Worm (Caenorhabditis elegans) whole organism, young adult: ENCODE data around the gene pak-1.

Experiments
- B0019.2 ChIP-seq: fragments of 200-800 bp; sonication (Bioruptor generic); conservative IDR thresholded peaks from 2 replicates; pipeline ENCODE4 v1.3.6; 2022; ENCODE audit warnings: missing genetic modification reagents, missing genetic modification characterization, missing compliant biosample characterization
- B0035.1 ChIP-seq: sonication (generic microtip); optimal IDR thresholded peaks from 2 replicates; lab custom pipeline; 2016; ENCODE audit warnings: missing genetic modification characterization, mild to moderate bottlenecking, missing compliant biosample characterization, missing genotype, missing genetic modification reagents
- C17E4.6 ChIP-seq: fragments of 200-800 bp; sonication (Bioruptor generic); IDR thresholded peaks from 2 replicates; pipeline ENCODE4 v1.3.6; 2022; ENCODE audit warnings: missing genetic modification reagents, missing genetic modification characterization, missing compliant biosample characterization
- F10E7.11 ChIP-seq: sonication (generic microtip); optimal IDR thresholded peaks from 2 replicates; lab custom pipeline; 2017; ENCODE audit warnings: mild to moderate bottlenecking, missing genetic modification characterization, moderate library complexity, missing compliant biosample characterization
- F33H1.4 ChIP-seq: fragments of 200-800 bp; sonication (Bioruptor generic); IDR thresholded peaks from 2 replicates; pipeline ENCODE4 v1.3.6; 2022; ENCODE audit warnings: missing genetic modification reagents, missing genetic modification characterization, missing compliant biosample characterization
- F37B4.10 ChIP-seq: fragments of 200-800 bp; sonication (Bioruptor generic); IDR thresholded peaks from 2 replicates; pipeline ENCODE4 v1.3.6; 2022; ENCODE audit warnings: missing genetic modification characterization, missing compliant biosample characterization
- F39B2.1 ChIP-seq: fragments of 200-800 bp; sonication (Bioruptor generic); IDR thresholded peaks from 2 replicates; pipeline ENCODE4 v1.3.6; 2022; ENCODE audit warnings: missing genetic modification reagents, missing genetic modification characterization, missing compliant biosample characterization
- K11D2.4 ChIP-seq: fragments of 200-800 bp; sonication (Bioruptor generic); IDR thresholded peaks from 2 replicates; pipeline ENCODE4 v1.3.6; 2022; ENCODE audit warnings: missing genetic modification reagents, missing genetic modification characterization, missing compliant biosample characterization
- K12H6.12 ChIP-seq: fragments of 200-800 bp; sonication (Bioruptor generic); optimal IDR thresholded peaks from 2 replicates; lab custom pipeline; 2018; ENCODE audit warnings: mild to moderate bottlenecking, missing genetic modification characterization, missing compliant biosample characterization
- T26A5.8 ChIP-seq: sonication (generic microtip); optimal IDR thresholded peaks from 2 replicates; lab custom pipeline; 2016; ENCODE audit warnings: missing genetic modification characterization, missing compliant biosample characterization
- Y95B8A.8 ChIP-seq: fragments of 200-800 bp; sonication (Bioruptor generic); IDR thresholded peaks from 2 replicates; pipeline ENCODE4 v1.3.6; 2022; ENCODE audit warnings: missing genetic modification reagents, missing genetic modification characterization, missing compliant biosample characterization
- ZK185.1 ChIP-seq: sonication (generic microtip); optimal IDR thresholded peaks from 2 replicates; lab custom pipeline; 2016; ENCODE audit warnings: mild to moderate bottlenecking, missing genetic modification characterization, missing compliant biosample characterization; ENCODE audit not compliant: poor library complexity, severe bottlenecking
- ama-1 ChIP-seq, 3 experiments: fragments of 150-350 bp in 1 of 3; sonication (generic microtip) in 2 of 3; optimal IDR thresholded peaks; 2 replicates each; lab custom pipeline; 2014 to 2018; ENCODE audit warnings: missing biosample characterization in 2 of 3, missing genetic modification characterization in 2 of 3, missing genetic modification reagents in 2 of 3
- attf-5 ChIP-seq: fragments of 200-800 bp; sonication (Bioruptor generic); optimal IDR thresholded peaks from 2 replicates; lab custom pipeline; 2018; ENCODE audit warnings: mild to moderate bottlenecking, missing genetic modification characterization, missing compliant biosample characterization
- bed-1 ChIP-seq: fragments of 200-800 bp; sonication (Bioruptor generic); IDR thresholded peaks from 2 replicates; pipeline ENCODE4 v1.3.6; 2022; ENCODE audit warnings: missing genetic modification reagents, missing genetic modification characterization, missing compliant biosample characterization
- ccch-3 ChIP-seq: fragments of 200-800 bp; sonication (Bioruptor generic); optimal IDR thresholded peaks from 2 replicates; lab custom pipeline; 2018; ENCODE audit warnings: mild to moderate bottlenecking, missing genetic modification characterization, missing compliant biosample characterization
- ceh-27 ChIP-seq: fragments of 200-800 bp; sonication (Bioruptor generic); optimal IDR thresholded peaks from 2 replicates; lab custom pipeline; 2018; ENCODE audit warnings: mild to moderate bottlenecking, missing genetic modification characterization, moderate library complexity, missing compliant biosample characterization
- ceh-40 ChIP-seq: fragments of 200-800 bp; sonication (Bioruptor generic); IDR thresholded peaks from 2 replicates; pipeline ENCODE4 v1.3.6; 2022; ENCODE audit warnings: missing genetic modification characterization, missing compliant biosample characterization
- chd-7 ChIP-seq: sonication (generic microtip); optimal IDR thresholded peaks from 2 replicates; lab custom pipeline; 2016; ENCODE audit warnings: mild to moderate bottlenecking, missing genetic modification characterization, moderate library complexity, missing compliant biosample characterization
- die-1 ChIP-seq: sonication (generic microtip); optimal IDR thresholded peaks from 2 replicates; lab custom pipeline; 2016; ENCODE audit warnings: missing genotype, mild to moderate bottlenecking, missing genetic modification characterization, missing compliant biosample characterization
- dox-1 ChIP-seq: fragments of 200-800 bp; sonication (Bioruptor generic); IDR thresholded peaks from 2 replicates; pipeline ENCODE4 v1.3.6; 2022; ENCODE audit warnings: missing genetic modification reagents, missing genetic modification characterization, missing compliant biosample characterization
- dpl-1 ChIP-seq: fragments of 150-350 bp; optimal IDR thresholded peaks from 2 replicates; lab custom pipeline; 2014; ENCODE audit warnings: missing biosample characterization, missing genetic modification reagents, missing genetic modification characterization
- egrh-3 ChIP-seq: fragments of 200-800 bp; sonication (Bioruptor generic); IDR thresholded peaks from 2 replicates; pipeline ENCODE4 v1.3.6; 2022; ENCODE audit warnings: missing genetic modification reagents, missing genetic modification characterization, missing compliant biosample characterization
- ekl-4 ChIP-seq: fragments of 200-800 bp; sonication (Bioruptor generic); IDR thresholded peaks from 2 replicates; pipeline ENCODE4 v1.3.6; 2022; ENCODE audit warnings: missing genetic modification reagents, missing genetic modification characterization, missing compliant biosample characterization
- ets-4 ChIP-seq: fragments of 200-800 bp; sonication (Bioruptor generic); optimal IDR thresholded peaks from 2 replicates; lab custom pipeline; 2018; ENCODE audit warnings: mild to moderate bottlenecking, missing genetic modification characterization, missing compliant biosample characterization
- lag-1 ChIP-seq: fragments of 200-800 bp; sonication (Bioruptor generic); IDR thresholded peaks from 2 replicates; pipeline ENCODE4 v1.3.6; 2022; ENCODE audit warnings: missing genetic modification reagents, missing genetic modification characterization, missing compliant biosample characterization
- let-607 ChIP-seq, 2 experiments: fragments of 200-800 bp in 1 of 2; sonication (Bioruptor generic) in 1 of 2; sonication (generic microtip) in 1 of 2; optimal IDR thresholded peaks; 2 replicates each; lab custom pipeline; 2016 to 2018; ENCODE audit warnings: mild to moderate bottlenecking in 2 of 2, missing compliant biosample characterization in 2 of 2, missing genetic modification characterization in 2 of 2, moderate library complexity in 2 of 2, missing genotype in 1 of 2
- lin-26 ChIP-seq: fragments of 200-800 bp; sonication (Bioruptor generic); IDR thresholded peaks from 2 replicates; pipeline ENCODE4 v1.3.6; 2022; ENCODE audit warnings: missing genetic modification reagents, missing genetic modification characterization, missing compliant biosample characterization
- lin-35 ChIP-seq, 3 experiments: fragments of 150-350 bp in 2 of 3; sonication (generic microtip) in 1 of 3; optimal IDR thresholded peaks; 2 replicates each; lab custom pipeline; 2014 to 2018; ENCODE audit warnings: missing biosample characterization in 3 of 3, missing genetic modification characterization in 3 of 3, missing genetic modification reagents in 3 of 3
- lsl-1 ChIP-seq: fragments of 200-800 bp; sonication (Bioruptor generic); optimal IDR thresholded peaks from 2 replicates; lab custom pipeline; 2018; ENCODE audit warnings: mild to moderate bottlenecking, missing genetic modification characterization, moderate library complexity, missing compliant biosample characterization
- madf-8 ChIP-seq: fragments of 200-800 bp; sonication (Bioruptor generic); conservative IDR thresholded peaks from 2 replicates; pipeline ENCODE4 v1.3.6; 2022; ENCODE audit warnings: missing genetic modification reagents, missing genetic modification characterization, missing compliant biosample characterization
- mcd-1 ChIP-seq: fragments of 200-800 bp; sonication (Bioruptor generic); IDR thresholded peaks from 2 replicates; pipeline ENCODE4 v1.3.6; 2022; ENCODE audit warnings: missing genetic modification reagents, missing genetic modification characterization, missing compliant biosample characterization
- mes-4 ChIP-seq: sonication (generic microtip); optimal IDR thresholded peaks from 2 replicates; lab custom pipeline; 2016; ENCODE audit warnings: missing genotype, missing genetic modification characterization, missing compliant biosample characterization
- nhr-80 ChIP-seq: sonication (generic microtip); optimal IDR thresholded peaks from 2 replicates; lab custom pipeline; 2016; ENCODE audit warnings: missing genetic modification characterization, missing compliant biosample characterization
- nhr-90 ChIP-seq: sonication (generic microtip); optimal IDR thresholded peaks from 2 replicates; lab custom pipeline; 2016; ENCODE audit warnings: missing genotype, mild to moderate bottlenecking, missing genetic modification characterization, missing compliant biosample characterization
- pbrm-1 ChIP-seq: fragments of 200-800 bp; sonication (Bioruptor generic); IDR thresholded peaks from 2 replicates; pipeline ENCODE4 v1.3.6; 2022; ENCODE audit warnings: missing genetic modification reagents, missing genetic modification characterization, missing compliant biosample characterization
- rcor-1 ChIP-seq: fragments of 200-800 bp; sonication (Bioruptor generic); IDR thresholded peaks from 2 replicates; pipeline ENCODE4 v1.3.6; 2022; ENCODE audit warnings: missing genetic modification reagents, missing genetic modification characterization, missing compliant biosample characterization
- sea-2 ChIP-seq: fragments of 200-800 bp; sonication (Bioruptor generic); IDR thresholded peaks from 2 replicates; pipeline ENCODE4 v1.3.6; 2022; ENCODE audit warnings: missing genetic modification characterization, missing compliant biosample characterization
- snpc-1.1 ChIP-seq: sonication (generic microtip); optimal IDR thresholded peaks from 2 replicates; lab custom pipeline; 2017; ENCODE audit warnings: missing genetic modification characterization, mild to moderate bottlenecking, missing compliant biosample characterization, antibody characterized with exemption, moderate library complexity, missing genotype, missing genetic modification reagents; ENCODE audit not compliant: insufficient read depth
- snpc-4 ChIP-seq, 5 experiments: fragments of 150-350 bp in 1 of 5; sonication (generic microtip) in 4 of 5; optimal IDR thresholded peaks; 2 replicates each; lab custom pipeline; 2014 to 2018; ENCODE audit warnings: missing genetic modification characterization in 5 of 5, missing biosample characterization in 3 of 5, antibody characterized with exemption in 2 of 5, mild to moderate bottlenecking in 2 of 5, missing compliant biosample characterization in 2 of 5, missing genotype in 2 of 5, moderate library complexity in 2 of 5, missing genetic modification reagents in 1 of 5
- somi-1 ChIP-seq: fragments of 200-800 bp; sonication (Bioruptor generic); optimal IDR thresholded peaks from 2 replicates; lab custom pipeline; 2018; ENCODE audit warnings: mild to moderate bottlenecking, missing genetic modification characterization, missing compliant biosample characterization
- sptf-2 ChIP-seq: fragments of 200-800 bp; sonication (Bioruptor generic); optimal IDR thresholded peaks from 2 replicates; lab custom pipeline; 2018; ENCODE audit warnings: mild to moderate bottlenecking, missing genetic modification characterization, missing compliant biosample characterization
- tbx-9 ChIP-seq: sonication (generic microtip); optimal IDR thresholded peaks from 2 replicates; lab custom pipeline; 2016; ENCODE audit warnings: borderline replicate concordance, missing genetic modification characterization, inconsistent platforms, missing compliant biosample characterization
- ztf-18 ChIP-seq: sonication (generic microtip); optimal IDR thresholded peaks from 2 replicates; lab custom pipeline; 2016; ENCODE audit warnings: missing genotype, mild to moderate bottlenecking, missing genetic modification characterization, missing compliant biosample characterization
- ztf-25 ChIP-seq: fragments of 200-800 bp; sonication (Bioruptor generic); IDR thresholded peaks from 2 replicates; pipeline ENCODE4 v1.3.6; 2022; ENCODE audit warnings: missing genetic modification reagents, missing genetic modification characterization, missing compliant biosample characterization
- ztf-3 ChIP-seq: fragments of 200-800 bp; sonication (Bioruptor generic); optimal IDR thresholded peaks from 2 replicates; lab custom pipeline; 2018; ENCODE audit warnings: mild to moderate bottlenecking, missing genetic modification characterization, missing compliant biosample characterization

pak-1 gene

ce11 chrX:6091967-6092366 is 43.6 kb upstream of the pak-1 start, which contains the start of gene hsp-3 (continued):
- TF ChIP-seq sea-2 (GFP tag; lab: Robert Waterston, UW) (peak; percentile 84; the same call in 1 of the 2 replicates), C17E4.6 (peak; percentile 70; the same call in 1 of the 2 replicates), F33H1.4 (peak; percentile 13; the same call in 1 of the 2 replicates), ztf-25 (GFP tag; lab: Robert Waterston, UW) (no peak), attf-5 (peak; percentile 96), ccch-3 (GFP tag; lab: Kevin White, UChicago) (no peak), ekl-4 (GFP tag; lab: Robert Waterston, UW) (peak; percentile 95), F39B2.1 (GFP tag; lab: Robert Waterston, UW) (0 out of 2 replicates have a peak, but pooled peaks have one; percentile 42), mes-4 (tag; lab: Kevin White, UChicago) (no peak), let-607 (tag; optimal IDR thresholded peaks at IDR 0.05; lab: Kevin White, UChicago) (peak; percentile 100), lin-26 (GFP tag; lab: Robert Waterston, UW) (peak; percentile 90), dpl-1 (GFP tag; lab: Kevin White, UChicago) (no peak), egrh-3 (GFP tag; lab: Robert Waterston, UW) (peak; percentile 94), K12H6.12 (peak; percentile 98), ama-1 (optimal IDR thresholded peaks at IDR 0.05; lab: Kevin White, UChicago) (no peak), ama-1 (GFP tag; optimal IDR thresholded peaks at IDR 0.05; lab: Kevin White, UChicago) (no peak), nhr-90 (tag; lab: Kevin White, UChicago) (peak; percentile 97), ztf-3 (peak; percentile 85), ZK185.1 (tag; lab: Kevin White, UChicago) (peak; percentile 49), pbrm-1 (GFP tag; lab: Robert Waterston, UW) (peak; percentile 98), mcd-1 (GFP tag; lab: Robert Waterston, UW) (peak; percentile 92), tbx-9 (tag; lab: Kevin White, UChicago) (no peak), die-1 (tag; lab: Kevin White, UChicago) (peak; percentile 65), chd-7 (tag; lab: Kevin White, UChicago) (peak; percentile 96), F10E7.11 (tag; lab: Kevin White, UChicago) (no peak), lag-1 (GFP tag; lab: Robert Waterston, UW) (no peak), K11D2.4 (GFP tag; lab: Robert Waterston, UW) (peak; percentile 93), snpc-4 (GFP tag; optimal IDR thresholded peaks at IDR 0.05; lab: Kevin White, UChicago) (no peak), snpc-4 (tag; optimal IDR thresholded peaks at IDR 0.05; lab: Kevin White, UChicago) (peak in 3 of 4 experiments; percentile 60 to 82 (median 78)), B0019.2 (no peak), ceh-27 (GFP tag; lab: Kevin White, UChicago) (peak; percentile 98), madf-8 (no peak), bed-1 (GFP tag; lab: Robert Waterston, UW) (no peak), dox-1 (GFP tag; lab: Robert Waterston, UW) (peak; percentile 98), F37B4.10 (GFP tag; lab: Robert Waterston, UW) (peak; percentile 93; the same call in 1 of the 2 replicates), somi-1 (GFP tag; lab: Kevin White, UChicago) (peak; percentile 85), ceh-40 (0 out of 2 replicates have a peak, but pooled peaks have one; percentile 50), rcor-1 (peak; percentile 86), lsl-1 (GFP tag; lab: Kevin White, UChicago) (peak; percentile 13), snpc-1.1 (tag; lab: Kevin White, UChicago) (no peak), nhr-80 (peak; percentile 100), ztf-18 (peak; percentile 74), sptf-2 (GFP tag; lab: Kevin White, UChicago) (peak; percentile 51), B0035.1 (tag; lab: Kevin White, UChicago) (peak; percentile 78), lin-35 (GFP tag; optimal IDR thresholded peaks at IDR 0.05; lab: Kevin White, UChicago) (peak in 1 of 3 experiments; percentile 86), T26A5.8 (no peak), Y95B8A.8 (GFP tag; lab: Robert Waterston, UW) (peak; percentile 85; the same call in 1 of the 2 replicates), ets-4 (GFP tag; lab: Kevin White, UChicago) (peak; percentile 99)
